Worm (Caenorhabditis elegans) whole organism, late embryonic: ENCODE data around the gene F56D6.19.
A peak's percentile ranks its signal among the peaks of the same experiment; 100 is the strongest.

ENCODE experiments used
- Y22D7AL.16 ChIP-seq: sonication (generic microtip); optimal IDR thresholded peaks from 2 replicates; lab custom pipeline; 2016; ENCODE audit warnings: missing genetic modification characterization, missing compliant biosample characterization
- ama-1 ChIP-seq: fragments of 150-350 bp; optimal IDR thresholded peaks from 2 replicates; lab custom pipeline; 2014
- ceh-2 ChIP-seq: sonication (generic microtip); optimal IDR thresholded peaks from 2 replicates; lab custom pipeline; 2016; ENCODE audit warnings: missing genotype, missing genetic modification characterization, missing compliant biosample characterization
- ceh-24 ChIP-seq: sonication (generic microtip); optimal IDR thresholded peaks from 2 replicates; lab custom pipeline; 2016; ENCODE audit warnings: mild to moderate bottlenecking, missing genetic modification characterization, missing compliant biosample characterization
- ceh-30 ChIP-seq: fragments of 150-350 bp; optimal IDR thresholded peaks from 2 replicates; lab custom pipeline; 2014; ENCODE audit warnings: missing biosample characterization, missing genetic modification characterization
- ceh-31 ChIP-seq: sonication (generic microtip); optimal IDR thresholded peaks from 2 replicates; lab custom pipeline; 2016; ENCODE audit warnings: missing genetic modification characterization, missing compliant biosample characterization
- ceh-45 ChIP-seq: fragments of 200-800 bp; sonication (Bioruptor generic); IDR thresholded peaks from 2 replicates; pipeline ENCODE4 v1.3.6; 2022; ENCODE audit warnings: missing genetic modification reagents, missing genetic modification characterization, missing compliant biosample characterization
- ceh-48 ChIP-seq: sonication (generic microtip); optimal IDR thresholded peaks from 2 replicates; lab custom pipeline; 2016; ENCODE audit warnings: missing genetic modification characterization, inconsistent platforms, missing compliant biosample characterization
- dve-1 ChIP-seq: sonication (generic microtip); optimal IDR thresholded peaks from 2 replicates; lab custom pipeline; 2017; ENCODE audit warnings: antibody characterized with exemption, mild to moderate bottlenecking, missing genetic modification characterization, missing compliant biosample characterization
- elt-2 ChIP-seq: sonication (generic microtip); optimal IDR thresholded peaks from 2 replicates; lab custom pipeline; 2016; ENCODE audit warnings: missing genetic modification reagents, missing genetic modification characterization, missing compliant biosample characterization
- elt-4 ChIP-seq: sonication (generic microtip); optimal IDR thresholded peaks from 2 replicates; lab custom pipeline; 2016; ENCODE audit warnings: missing genetic modification characterization, missing compliant biosample characterization
- fax-1 ChIP-seq: sonication (generic microtip); optimal IDR thresholded peaks from 2 replicates; lab custom pipeline; 2016; ENCODE audit warnings: missing genotype, missing genetic modification characterization, missing compliant biosample characterization
- fkh-6 ChIP-seq: sonication (generic microtip); optimal IDR thresholded peaks from 2 replicates; lab custom pipeline; 2016; ENCODE audit warnings: missing genetic modification characterization, missing compliant biosample characterization
- gmeb-2 ChIP-seq: sonication (generic microtip); optimal IDR thresholded peaks from 2 replicates; lab custom pipeline; 2016; ENCODE audit warnings: missing genetic modification characterization, inconsistent platforms, missing compliant biosample characterization
- hlh-6 ChIP-seq: sonication (generic microtip); optimal IDR thresholded peaks from 2 replicates; lab custom pipeline; 2016; ENCODE audit warnings: missing genotype, missing genetic modification characterization, missing compliant biosample characterization
- madf-2 ChIP-seq: sonication (generic microtip); optimal IDR thresholded peaks from 2 replicates; lab custom pipeline; 2017; ENCODE audit warnings: missing genetic modification characterization, missing compliant biosample characterization
- nfya-1 ChIP-seq: sonication (generic microtip); optimal IDR thresholded peaks from 2 replicates; lab custom pipeline; 2017; ENCODE audit warnings: missing genetic modification characterization, mild to moderate bottlenecking, missing compliant biosample characterization, antibody characterized with exemption, moderate library complexity
- npax-4 ChIP-seq: sonication (generic microtip); optimal IDR thresholded peaks from 2 replicates; lab custom pipeline; 2016; ENCODE audit warnings: missing genetic modification characterization, missing compliant biosample characterization
- pag-3 ChIP-seq: sonication (generic microtip); optimal IDR thresholded peaks from 2 replicates; lab custom pipeline; 2016; ENCODE audit warnings: missing compliant biosample characterization, missing genetic modification characterization, borderline replicate concordance
- pqm-1 ChIP-seq: sonication (generic microtip); optimal IDR thresholded peaks from 2 replicates; lab custom pipeline; 2016; ENCODE audit warnings: missing genetic modification characterization, missing compliant biosample characterization
- rnt-1 ChIP-seq: sonication (generic microtip); optimal IDR thresholded peaks from 2 replicates; lab custom pipeline; 2016; ENCODE audit warnings: missing genetic modification characterization, missing compliant biosample characterization
- sox-2 ChIP-seq: fragments of 200-800 bp; sonication (Bioruptor generic); IDR thresholded peaks from 2 replicates; pipeline ENCODE4 v1.3.6; 2022; ENCODE audit warnings: missing genetic modification reagents, missing genetic modification characterization, missing compliant biosample characterization
- sox-4 ChIP-seq: sonication (generic microtip); optimal IDR thresholded peaks from 2 replicates; lab custom pipeline; 2017; ENCODE audit warnings: mild to moderate bottlenecking, missing genetic modification characterization, inconsistent platforms, missing compliant biosample characterization
- syd-9 ChIP-seq: sonication (generic microtip); optimal IDR thresholded peaks from 2 replicates; lab custom pipeline; 2016; ENCODE audit warnings: mild to moderate bottlenecking, missing genetic modification characterization, moderate library complexity, missing compliant biosample characterization
- tbx-2 ChIP-seq: sonication (generic microtip); optimal IDR thresholded peaks from 2 replicates; lab custom pipeline; 2016; ENCODE audit warnings: missing genetic modification characterization, missing compliant biosample characterization
- tbx-7 ChIP-seq: sonication (generic microtip); optimal IDR thresholded peaks from 2 replicates; lab custom pipeline; 2016; ENCODE audit warnings: missing genotype, missing genetic modification characterization, missing compliant biosample characterization
- ttx-3 ChIP-seq: sonication (generic microtip); optimal IDR thresholded peaks from 2 replicates; lab custom pipeline; 2016; ENCODE audit warnings: missing genetic modification reagents, missing genetic modification characterization, missing compliant biosample characterization
- unc-3 ChIP-seq, 2 experiments: fragments of 200-800 bp in 1 of 2; sonication (Bioruptor generic) in 1 of 2; sonication (generic microtip) in 1 of 2; conservative IDR thresholded peaks in 1 of 2; optimal IDR thresholded peaks in 1 of 2; 2 replicates each; pipeline versions ENCODE4 v1.3.6 to Lab custom; 2016 to 2022; ENCODE audit warnings: missing compliant biosample characterization in 2 of 2, missing genetic modification characterization in 2 of 2, missing genetic modification reagents in 1 of 2
- zip-5 ChIP-seq: sonication (generic microtip); optimal IDR thresholded peaks from 2 replicates; lab custom pipeline; 2016; ENCODE audit warnings: missing genetic modification characterization, missing compliant biosample characterization
- ztf-16 ChIP-seq: sonication (generic microtip); optimal IDR thresholded peaks from 2 replicates; lab custom pipeline; 2017; ENCODE audit warnings: missing genetic modification characterization, missing compliant biosample characterization

The F56D6.19 gene

ce11 chrIV:3888963-3889362, 25.6 kb upstream of the F56D6.19 start, which contains the start of gene oac-21:
Gene oac-21 (plus strand): TSS chrIV:3889263.
- TF ChIP-seq ztf-16 (tag; lab: Kevin White, UChicago) (no peak), Y22D7AL.16 (tag; lab: Kevin White, UChicago) (no peak), tbx-7 (tag; lab: Kevin White, UChicago) (no peak), madf-2 (tag; lab: Kevin White, UChicago) (no peak), dve-1 (tag; lab: Kevin White, UChicago) (no peak), ceh-2 (no peak), npax-4 (tag; lab: Kevin White, UChicago) (no peak), fax-1 (tag; lab: Kevin White, UChicago) (no peak), elt-4 (tag; lab: Kevin White, UChicago) (no peak), sox-2 (no peak), unc-3 (GFP tag; conservative IDR thresholded peaks at IDR 0.05; lab: Robert Waterston, UW) (no peak), unc-3 (tag; optimal IDR thresholded peaks at IDR 0.05; lab: Kevin White, UChicago) (no peak)

- TF ChIP-seq npax-4 (tag; lab: Kevin White, UChicago): no peak
These were observed 22.5 kb upstream of the F56D6.19 start, which contains the start of gene F56D6.9 for ce11 chrIV:3892027-3892426. Gene F56D6.9 (plus strand): TSS chrIV:3892327.

DNA sequence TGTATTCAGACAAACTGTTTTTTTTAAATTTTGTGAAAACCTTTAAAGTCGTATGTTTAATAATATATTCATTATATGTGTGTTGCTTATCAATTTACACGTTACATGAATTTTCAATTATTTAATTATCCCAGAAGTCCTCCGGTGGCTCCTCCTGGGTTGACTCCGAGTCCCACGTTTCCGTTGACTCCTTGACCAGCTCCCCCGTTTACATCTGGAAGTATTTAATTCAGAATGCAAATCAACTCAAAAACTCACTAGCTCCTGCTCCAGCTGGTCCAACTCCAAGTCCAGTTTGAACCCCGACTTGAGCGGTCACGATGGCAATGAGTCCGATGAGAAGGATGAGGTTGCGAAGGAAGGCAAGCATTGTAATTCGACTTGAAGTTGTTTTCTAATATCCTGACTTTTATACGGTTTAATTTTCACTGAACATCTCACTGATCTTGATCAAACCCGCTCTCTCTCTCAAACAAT, 20.5 kb upstream of the F56D6.19 start, which contains the start of gene F56D6.8:
Gene F56D6.8 (minus strand): TSS at position 427 of the 477 bp plus-strand sequence.
- TF ChIP-seq fkh-6 (tag; lab: Kevin White, UChicago): no peak
- TF ChIP-seq syd-9: no peak
- TF ChIP-seq ttx-3: no peak
- TF ChIP-seq ama-1 (lab: Kevin White, UChicago): no peak
- TF ChIP-seq gmeb-2 (tag; lab: Kevin White, UChicago): no peak
- no peak for TF ChIP-seq ceh-24 (tag; lab: Kevin White, UChicago)
- TF ChIP-seq ceh-48 (tag; lab: Kevin White, UChicago): no peak
- TF ChIP-seq ceh-31 (tag; lab: Kevin White, UChicago): no peak
- no peak for TF ChIP-seq hlh-6
- no peak for TF ChIP-seq nfya-1
- no peak for TF ChIP-seq ceh-30 (tag; lab: Kevin White, UChicago)
- TF ChIP-seq rnt-1 (tag; lab: Kevin White, UChicago): no peak

- no peak for TF ChIP-seq pqm-1 (tag; lab: Kevin White, UChicago)
- TF ChIP-seq pag-3: no peak
- TF ChIP-seq ceh-45 (GFP tag; lab: Robert Waterston, UW): no peak
- TF ChIP-seq ceh-31 (tag; lab: Kevin White, UChicago): no peak
- no peak for TF ChIP-seq tbx-7 (tag; lab: Kevin White, UChicago)
These were observed 19.8 kb upstream of the F56D6.19 start, which contains the start of gene dct-8 for ce11 chrIV:3894770-3895169. Gene dct-8 (plus strand): TSS chrIV:3895070.

DNA sequence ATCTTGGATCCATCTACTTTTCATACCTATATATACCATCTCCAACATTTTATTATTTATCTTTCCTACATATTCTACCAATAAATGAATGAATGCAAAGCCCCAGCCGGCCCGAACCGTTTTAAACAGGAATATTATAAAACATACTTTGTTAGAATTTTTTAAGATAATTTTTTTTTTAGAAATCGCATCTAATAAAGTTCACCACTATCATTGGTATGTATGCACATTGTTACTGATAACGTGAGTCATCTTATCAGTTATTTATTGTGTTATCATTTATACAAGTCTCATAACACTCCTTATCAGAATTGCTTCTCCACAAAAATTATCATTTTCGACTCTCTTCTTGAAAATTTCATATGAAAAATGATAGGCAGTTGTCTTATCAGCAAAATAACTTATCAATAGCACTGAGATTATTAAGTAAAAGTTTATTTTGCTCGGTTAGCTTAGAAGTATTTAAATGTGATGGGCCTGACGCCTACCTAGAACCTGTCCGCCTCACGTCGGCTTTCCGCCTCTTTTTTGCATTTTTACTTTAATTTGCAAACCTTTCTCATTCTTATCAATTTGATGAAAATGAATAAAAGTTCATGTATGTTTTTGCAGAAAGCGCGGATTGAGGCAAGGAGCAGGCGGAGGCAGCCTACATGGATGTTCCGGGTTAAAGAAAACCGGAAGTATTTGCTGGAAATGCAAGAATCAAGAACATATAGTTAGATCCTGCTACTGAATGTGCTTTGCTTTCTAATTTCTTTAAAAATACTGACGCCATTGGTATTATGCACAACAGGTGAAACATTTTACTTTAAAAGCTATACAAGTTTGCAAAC, 14.6 kb upstream of the F56D6.19 start, which contains the start of gene srz-62:
Gene srz-62 (plus strand): TSS at position 786 of the 836 bp plus-strand sequence.
- TF ChIP-seq elt-2 (tag; lab: Kevin White, UChicago): peak; percentile 100
- no peak for TF ChIP-seq ceh-45 (GFP tag; lab: Robert Waterston, UW)
- TF ChIP-seq tbx-2 (tag; lab: Kevin White, UChicago): no peak
- peak; percentile 82 for TF ChIP-seq pqm-1 (tag; lab: Kevin White, UChicago)
- TF ChIP-seq sox-4 (tag; lab: Kevin White, UChicago): no peak
- peak; percentile 20 for TF ChIP-seq zip-5 (tag; lab: Kevin White, UChicago)
- TF ChIP-seq, all 69 proteins: peak for 3
